Fruit fly (Drosophila melanogaster) whole organism, pupa: ENCODE results near the gene CG14111.

Source experiments
- CG10348 ChIP-seq: fragments of 200-800 bp; sonication (Bioruptor generic); IDR thresholded peaks from 2 replicates; pipeline ENCODE4 v1.3.6; 2022; ENCODE audit warnings: missing biosample characterization, missing genetic modification characterization
- CG12605 ChIP-seq: fragments of 200-800 bp; sonication (Bioruptor generic); IDR thresholded peaks from 2 replicates; pipeline ENCODE4 v1.3.6; 2022; ENCODE audit warnings: missing biosample characterization, missing genetic modification characterization
- CG13204 ChIP-seq: fragments of 200-800 bp; sonication (Bioruptor generic); optimal IDR thresholded peaks from 2 replicates; lab custom pipeline; 2018; ENCODE audit warnings: missing biosample characterization, mild to moderate bottlenecking, missing genetic modification characterization, moderate library complexity
- CG14655 ChIP-seq: fragments of 200-800 bp; sonication (Bioruptor generic); optimal IDR thresholded peaks from 3 replicates; lab custom pipeline; 2017; ENCODE audit warnings: mild to moderate bottlenecking, missing biosample characterization, missing genetic modification reagents, missing genetic modification characterization
- CG15710 ChIP-seq: fragments of 200-800 bp; sonication (Bioruptor generic); optimal IDR thresholded peaks from 2 replicates; lab custom pipeline; 2018; ENCODE audit warnings: missing biosample characterization, mild to moderate bottlenecking, missing genetic modification characterization, moderate library complexity
- CG17806 ChIP-seq: fragments of 200-800 bp; sonication (Bioruptor generic); optimal IDR thresholded peaks from 2 replicates; lab custom pipeline; 2018; ENCODE audit warnings: missing biosample characterization, mild to moderate bottlenecking, missing genetic modification characterization, moderate library complexity
- CG32121 ChIP-seq: fragments of 200-800 bp; sonication (Bioruptor generic); IDR thresholded peaks from 2 replicates; pipeline ENCODE4 v1.3.6; 2022; ENCODE audit warnings: missing biosample characterization, missing genetic modification characterization
- CG34367 ChIP-seq: fragments of 200-800 bp; sonication (Bioruptor generic); optimal IDR thresholded peaks from 2 replicates; lab custom pipeline; 2018; ENCODE audit warnings: missing biosample characterization, mild to moderate bottlenecking, missing genetic modification characterization
- CG4496 ChIP-seq: fragments of 200-800 bp; sonication (Bioruptor generic); IDR thresholded peaks from 3 replicates; pipeline ENCODE4 v1.3.6; 2022; ENCODE audit warnings: missing biosample characterization, missing genetic modification characterization
- CG8159 ChIP-seq: fragments of 200-800 bp; sonication (Bioruptor generic); optimal IDR thresholded peaks from 3 replicates; lab custom pipeline; 2018; ENCODE audit warnings: missing biosample characterization, mild to moderate bottlenecking, missing genetic modification characterization, moderate library complexity
- CG8301 ChIP-seq: fragments of 200-800 bp; sonication (Bioruptor generic); optimal IDR thresholded peaks from 2 replicates; lab custom pipeline; 2018; ENCODE audit warnings: missing biosample characterization, mild to moderate bottlenecking, missing genetic modification characterization
- CG9948 ChIP-seq: fragments of 200-800 bp; sonication (Bioruptor generic); optimal IDR thresholded peaks from 2 replicates; lab custom pipeline; 2018; ENCODE audit warnings: missing biosample characterization, mild to moderate bottlenecking, missing genetic modification characterization, moderate library complexity
- D1 ChIP-seq: fragments of 200-800 bp; sonication (Bioruptor generic); optimal IDR thresholded peaks from 2 replicates; lab custom pipeline; 2018; ENCODE audit warnings: missing biosample characterization, mild to moderate bottlenecking, missing genetic modification characterization, moderate library complexity
- EcR ChIP-seq: fragments of 200-800 bp; sonication (Bioruptor generic); optimal IDR thresholded peaks from 3 replicates; lab custom pipeline; 2019; ENCODE audit warnings: missing biosample characterization, missing genetic modification characterization, mild to moderate bottlenecking, moderate library complexity, missing genetic modification reagents
- Ets98B ChIP-seq: fragments of 200-800 bp; sonication (Bioruptor generic); IDR thresholded peaks from 2 replicates; pipeline ENCODE4 v1.3.6; 2022; ENCODE audit warnings: missing biosample characterization, missing genetic modification characterization
- Pif1A ChIP-seq: fragments of 200-800 bp; sonication (Bioruptor generic); optimal IDR thresholded peaks from 3 replicates; lab custom pipeline; 2016; ENCODE audit warnings: missing biosample characterization, missing genetic modification characterization
- Pif1B ChIP-seq: fragments of 200-800 bp; sonication (Bioruptor generic); optimal IDR thresholded peaks from 3 replicates; lab custom pipeline; 2016; ENCODE audit warnings: missing biosample characterization, missing genetic modification characterization
- Snoo ChIP-seq: fragments of 200-800 bp; sonication (Bioruptor generic); optimal IDR thresholded peaks from 3 replicates; lab custom pipeline; 2017; ENCODE audit warnings: missing biosample characterization, mild to moderate bottlenecking, missing genetic modification characterization, inconsistent platforms
- fd96Ca ChIP-seq: fragments of 200-800 bp; sonication (Bioruptor generic); IDR thresholded peaks from 3 replicates; pipeline ENCODE4 v1.3.6; 2022; ENCODE audit warnings: missing biosample characterization, missing genetic modification characterization
- gl ChIP-seq: fragments of 200-800 bp; sonication (Bioruptor generic); optimal IDR thresholded peaks from 2 replicates; lab custom pipeline; 2018; ENCODE audit warnings: missing biosample characterization, mild to moderate bottlenecking, missing genetic modification characterization
- rn ChIP-seq: fragments of 200-800 bp; sonication (Bioruptor generic); IDR thresholded peaks from 2 replicates; pipeline ENCODE4 v1.3.6; 2022; ENCODE audit warnings: missing biosample characterization, missing genetic modification characterization

CG14111 gene

dm6 chr3L:13377657-13378056, at the start of gene CG14111:
TSS of gene CG14111 (plus strand) at chr3L:13377957.
- TF ChIP-seq CG34367 (no peak), Snoo (no peak), CG8159 (tag; lab: Kevin White, UChicago) (no peak), CG8301 (tag; lab: Kevin White, UChicago) (no peak), CG15710 (tag; lab: Kevin White, UChicago) (no peak), Pif1B (GFP tag; lab: Kevin White, UChicago) (no peak)

DNA sequence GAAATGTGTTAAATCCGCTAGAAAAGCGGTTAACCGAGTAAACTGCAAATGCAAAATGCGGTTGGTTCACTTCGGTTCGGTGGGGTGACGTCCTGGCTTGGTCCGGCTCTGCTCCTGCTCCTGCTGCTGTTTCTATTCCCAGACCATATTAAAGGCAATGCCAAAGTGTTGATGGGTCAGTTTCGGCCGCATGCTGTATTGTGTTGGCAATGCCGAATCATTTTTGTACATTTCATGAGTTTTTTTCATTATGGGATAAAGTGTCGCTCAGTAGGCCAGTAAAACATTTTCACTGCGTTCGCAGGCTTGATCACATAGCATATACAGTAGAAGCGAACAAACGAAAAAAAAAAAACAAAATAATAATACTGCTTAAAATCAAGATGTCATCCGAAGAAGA, 48.9 kb upstream of the CG14111 start, which contains the start of gene CG14113:
TSS of gene CG14113 (plus strand) at position 301 of the 400 bp plus-strand sequence.
- no peak for TF ChIP-seq Snoo
- TF ChIP-seq CG8159 (tag; lab: Kevin White, UChicago) = no peak
- no peak for TF ChIP-seq CG15710 (tag; lab: Kevin White, UChicago)
- no peak for TF ChIP-seq CG10348 (GFP tag; lab: Robert Waterston, UW)
- no peak for TF ChIP-seq CG17806 (tag; lab: Kevin White, UChicago)
- TF ChIP-seq D1 (tag; lab: Kevin White, UChicago) = no peak
- no peak for TF ChIP-seq rn
- TF ChIP-seq gl (tag; lab: Kevin White, UChicago) = no peak
- TF ChIP-seq CG14655 (GFP tag; lab: Kevin White, UChicago) = no peak
- TF ChIP-seq EcR (GFP tag; lab: Kevin White, UChicago) = no peak
- no peak for TF ChIP-seq CG34367
- TF ChIP-seq CG13204 (GFP tag; lab: Kevin White, UChicago) = no peak
- no peak for TF ChIP-seq fd96Ca (GFP tag; lab: Robert Waterston, UW)
- TF ChIP-seq CG9948 (tag; lab: Kevin White, UChicago) = no peak
- TF ChIP-seq Ets98B = no peak

DNA sequence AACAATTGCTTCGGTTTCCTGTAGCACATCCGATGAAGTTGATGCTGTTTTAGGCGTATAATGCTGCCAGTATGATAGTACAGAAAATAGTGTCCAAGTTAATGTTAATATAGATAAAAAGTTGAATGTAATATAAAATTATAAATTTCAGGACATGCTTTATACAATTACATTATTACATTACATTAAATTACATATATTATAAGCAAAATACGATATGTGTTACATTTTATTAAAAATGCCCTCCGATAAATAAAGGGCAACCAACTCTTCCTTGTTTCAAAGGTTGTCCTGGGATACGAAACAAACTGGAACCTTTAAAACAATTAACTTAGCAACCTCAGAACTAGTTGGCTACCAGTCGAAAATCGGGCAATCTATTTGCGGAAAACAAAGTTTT, 29.0 kb upstream of the CG14111 start, which contains the start of gene CG17687:
TSS of gene CG17687 (plus strand) at position 301 of the 400 bp plus-strand sequence.
- TF ChIP-seq CG10348 (GFP tag; lab: Robert Waterston, UW) (no peak), CG15710 (tag; lab: Kevin White, UChicago) (no peak), Ets98B (no peak), D1 (tag; lab: Kevin White, UChicago) (no peak), fd96Ca (GFP tag; lab: Robert Waterston, UW) (no peak), CG17806 (tag; lab: Kevin White, UChicago) (no peak), CG34367 (no peak), CG13204 (GFP tag; lab: Kevin White, UChicago) (no peak), Snoo (no peak), CG9948 (tag; lab: Kevin White, UChicago) (no peak), rn (no peak), CG32121 (GFP tag; lab: Robert Waterston, UW) (no peak), gl (tag; lab: Kevin White, UChicago) (no peak), CG8301 (tag; lab: Kevin White, UChicago) (no peak), Pif1B (GFP tag; lab: Kevin White, UChicago) (no peak), CG8159 (tag; lab: Kevin White, UChicago) (no peak), CG4496 (GFP tag; lab: Robert Waterston, UW) (no peak)

- no peak for TF ChIP-seq CG17806 (tag; lab: Kevin White, UChicago)
- no peak for TF ChIP-seq CG12605 (GFP tag; lab: Robert Waterston, UW)
- TF ChIP-seq fd96Ca (GFP tag; lab: Robert Waterston, UW) = no peak
- no peak for TF ChIP-seq CG14655 (GFP tag; lab: Kevin White, UChicago)
- TF ChIP-seq, all 21 proteins: peak for 0
Observed at dm6 chr3L:13356084-13356693, 21.6 kb upstream of the CG14111 start, which contains the start of gene Nplp2. TSS of gene Nplp2 (plus strand) at chr3L:13356376.

dm6 chr3L:13378202-13378601, 445 bp downstream of the CG14111 start, which contains the start of gene SNCF:
TSS of gene SNCF (plus strand) at chr3L:13378583.
- TF ChIP-seq CG8159 (tag; lab: Kevin White, UChicago) (no peak), CG32121 (GFP tag; lab: Robert Waterston, UW) (no peak), Ets98B (no peak), CG15710 (tag; lab: Kevin White, UChicago) (no peak), Pif1A (GFP tag; lab: Kevin White, UChicago) (no peak), Snoo (no peak), CG12605 (GFP tag; lab: Robert Waterston, UW) (no peak)
- TF ChIP-seq, all 21 proteins: peak for 0

DNA sequence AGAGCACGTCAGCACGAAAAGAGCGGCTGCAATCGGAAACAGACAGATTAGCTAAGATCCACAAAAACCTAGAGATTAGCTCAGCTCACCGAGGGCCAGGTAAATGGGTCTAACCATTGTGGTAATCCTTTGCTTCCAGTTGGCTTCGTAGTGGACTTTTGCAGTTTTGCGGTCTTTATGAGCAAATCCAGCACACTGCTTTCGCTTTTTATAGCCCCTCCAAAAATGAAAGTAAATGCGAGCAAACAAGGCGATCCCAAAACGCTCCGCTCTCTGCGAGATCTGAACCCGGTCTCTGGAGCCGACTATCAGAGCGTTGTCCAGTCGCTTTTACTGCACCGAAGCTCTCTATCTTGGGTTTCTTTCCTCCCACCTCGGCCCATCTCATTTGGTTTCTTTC, 3.4 kb downstream of the CG14111 start, which contains the start of gene CG14107:
TSS of gene CG14107 (minus strand) at position 187 of the 400 bp plus-strand sequence.
- TF ChIP-seq CG14655 (GFP tag; lab: Kevin White, UChicago) (no peak), CG15710 (tag; lab: Kevin White, UChicago) (no peak), D1 (tag; lab: Kevin White, UChicago) (no peak), CG4496 (GFP tag; lab: Robert Waterston, UW) (no peak), CG32121 (GFP tag; lab: Robert Waterston, UW) (no peak), gl (tag; lab: Kevin White, UChicago) (no peak), CG34367 (no peak), CG8159 (tag; lab: Kevin White, UChicago) (no peak), fd96Ca (GFP tag; lab: Robert Waterston, UW) (no peak), EcR (GFP tag; lab: Kevin White, UChicago) (no peak), Snoo (no peak), CG9948 (tag; lab: Kevin White, UChicago) (no peak), CG13204 (GFP tag; lab: Kevin White, UChicago) (no peak), Ets98B (no peak), rn (no peak), CG8301 (tag; lab: Kevin White, UChicago) (no peak), CG17806 (tag; lab: Kevin White, UChicago) (no peak)
- TF ChIP-seq, all 21 proteins: peak for 0
